Fruit fly (Drosophila melanogaster) whole organism, embryonic: ENCODE data around the gene CG12521.

Experiments used
- CG11247 ChIP-seq: fragments of 200-800 bp; sonication (Bioruptor generic); IDR thresholded peaks from 2 replicates; pipeline ENCODE4 v1.3.6; 2022; ENCODE audit warnings: missing biosample characterization, missing genetic modification characterization
- CG15696 ChIP-seq: fragments of 200-800 bp; sonication (Bioruptor generic); optimal IDR thresholded peaks from 2 replicates; lab custom pipeline; 2019; ENCODE audit warnings: missing biosample characterization, mild to moderate bottlenecking, missing genetic modification characterization, moderate library complexity
- CG18764 ChIP-seq: fragments of 200-800 bp; sonication (Bioruptor generic); optimal IDR thresholded peaks from 3 replicates; lab custom pipeline; 2016; ENCODE audit warnings: missing biosample characterization, missing genetic modification characterization
- Dref ChIP-seq: fragments of 200-800 bp; sonication (Bioruptor generic); IDR thresholded peaks from 2 replicates; pipeline ENCODE4 v1.3.6; 2022; ENCODE audit warnings: missing biosample characterization, missing genetic modification characterization
- dati ChIP-seq: fragments of 200-800 bp; sonication (Bioruptor generic); IDR thresholded peaks from 2 replicates; pipeline ENCODE4 v1.3.6; 2022; ENCODE audit warnings: missing biosample characterization, missing genetic modification characterization
- pho ChIP-seq: fragments of 200-800 bp; sonication (Bioruptor generic); optimal IDR thresholded peaks from 2 replicates; lab custom pipeline; 2016; ENCODE audit warnings: missing biosample characterization, missing genetic modification characterization
- repo ChIP-seq: fragments of 200-800 bp; sonication (Bioruptor generic); optimal IDR thresholded peaks from 2 replicates; lab custom pipeline; 2016; ENCODE audit warnings: missing biosample characterization, missing genetic modification characterization

dm6 chr3L:11821723-11822445 is 25.7 kb downstream of the CG12521 start, which contains the start of the genes CG11597 and CG5946:
- no peak for TF ChIP-seq CG18764
- TF ChIP-seq repo (GFP tag; lab: Kevin White, UChicago) = no peak
- no peak for TF ChIP-seq CG11247 (GFP tag; lab: Robert Waterston, UW)
- peak; percentile 51 for TF ChIP-seq Dref (GFP tag; lab: Robert Waterston, UW)
- TF ChIP-seq CG15696 (tag; lab: Kevin White, UChicago) = no peak
- TF ChIP-seq dati (GFP tag; lab: Robert Waterston, UW) = no peak
- TF ChIP-seq pho (GFP tag; lab: Kevin White, UChicago) = no peak
